Fruit fly (Drosophila melanogaster): Measurements from ENCODE around the gene CG6972.

Gene CG6972

DNA sequence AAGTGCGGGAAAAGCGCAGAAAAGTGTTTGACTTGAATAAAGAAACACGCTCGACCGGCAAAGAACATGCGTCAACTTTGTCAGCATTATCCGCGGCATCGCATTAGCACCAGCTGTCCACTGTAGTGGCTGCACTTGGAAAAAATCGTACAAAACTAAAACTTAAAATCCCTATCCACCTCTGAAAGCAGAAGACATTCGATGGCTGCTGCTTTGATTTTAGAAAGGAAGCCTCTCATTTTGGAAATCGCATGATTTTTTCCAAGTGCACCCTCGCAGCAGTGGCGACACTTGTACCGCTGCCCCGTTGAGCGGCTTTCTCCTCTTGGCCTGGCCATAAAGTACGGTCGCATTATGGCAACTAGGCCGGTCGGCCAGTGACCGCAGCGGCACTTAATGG, 37.5 kb upstream of the CG6972 start (continued):
- TF ChIP-seq CG10631 (GFP tag; optimal IDR thresholded peaks at IDR 0.05): peak; percentile 56
- no peak for TF ChIP-seq Eip93F (GFP tag; optimal IDR thresholded peaks at IDR 0.05)
- no peak for TF ChIP-seq spab (GFP tag; optimal IDR thresholded peaks at IDR 0.05)
- peak; percentile 92 for TF ChIP-seq CG8119 (GFP tag; IDR thresholded peaks at IDR 0.05)
- no peak for TF ChIP-seq dsx (GFP tag; optimal IDR thresholded peaks at IDR 0.05; ENCODE audit: poor library complexity, severe bottlenecking)
- TF ChIP-seq Hr38 (GFP tag; optimal IDR thresholded peaks at IDR 0.05): no peak
- TF ChIP-seq cyc (GFP tag; optimal IDR thresholded peaks at IDR 0.05): no peak
- peak; percentile 84 for TF ChIP-seq CG6163 (GFP tag; IDR thresholded peaks at IDR 0.05)
- peak; percentile 75 for TF ChIP-seq net (GFP tag; optimal IDR thresholded peaks at IDR 0.05)
- peak; percentile 94 for TF ChIP-seq CG32006 (GFP tag; optimal IDR thresholded peaks at IDR 0.05)
- peak; percentile 75 for TF ChIP-seq OdsH (GFP tag; optimal IDR thresholded peaks at IDR 0.05)

DNA sequence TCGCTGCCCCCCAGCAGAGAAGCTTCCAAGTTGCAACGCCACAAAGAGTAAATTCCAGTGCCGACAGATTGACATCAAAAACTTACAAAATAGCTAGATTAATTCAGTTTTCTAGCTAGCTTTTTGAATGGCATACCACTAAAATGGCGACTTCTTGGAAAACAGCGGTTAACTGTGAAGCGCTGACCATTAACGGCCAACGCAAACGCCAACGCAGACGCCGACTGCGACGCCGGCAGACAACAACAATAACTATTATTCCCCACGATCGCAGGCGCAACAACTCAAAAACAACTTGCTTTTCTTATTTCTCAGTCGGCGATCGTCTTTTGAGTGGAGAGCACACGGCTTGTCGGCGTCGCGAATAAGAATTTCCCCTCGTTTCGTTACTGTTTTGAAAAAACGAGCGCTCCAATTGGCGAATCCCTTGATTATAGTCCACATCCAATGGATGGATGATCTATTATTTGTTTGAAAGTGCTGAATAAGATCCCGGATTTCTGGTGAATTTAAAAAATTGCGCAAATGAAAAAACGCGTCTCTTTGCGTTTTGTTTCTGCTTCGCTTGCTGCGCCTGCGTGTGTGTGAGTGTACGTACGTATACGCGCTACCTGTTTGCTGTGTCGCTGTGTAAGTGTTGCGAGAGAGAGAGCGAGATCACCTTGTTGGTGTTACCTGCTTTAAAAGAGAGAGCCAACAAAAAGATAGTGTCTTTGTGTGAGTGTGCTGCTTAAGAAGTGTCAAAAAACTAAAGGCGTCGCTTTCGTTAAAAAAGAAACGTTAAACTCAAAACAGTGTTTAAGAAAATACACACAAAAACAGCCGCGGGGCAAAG, 35.1 kb upstream of the CG6972 start:
- TF ChIP-seq eg (GFP tag; IDR thresholded peaks at IDR 0.05) (0 out of 3 replicates have a peak, but pooled peaks have one; percentile 43), CG6854 (GFP tag; optimal IDR thresholded peaks at IDR 0.05) (no peak), Eip78C (GFP tag) (peak; percentile 70), salr (GFP tag; optimal IDR thresholded peaks at IDR 0.05) (no peak), dac (GFP tag; optimal IDR thresholded peaks at IDR 0.05) (no peak), CG1621 (tag; optimal IDR thresholded peaks at IDR 0.05) (peak; percentile 12), CG6276 (GFP tag; optimal IDR thresholded peaks at IDR 0.05) (no peak), CG6163 (GFP tag; IDR thresholded peaks at IDR 0.05) (peak; percentile 42; the same call in 1 of the 3 replicates), Eip75B (GFP tag; optimal IDR thresholded peaks at IDR 0.05) (peak; percentile 21), CG9139 (GFP tag; optimal IDR thresholded peaks at IDR 0.05) (peak; percentile 14), Ets96B (tag; optimal IDR thresholded peaks at IDR 0.05) (no peak), net (GFP tag; optimal IDR thresholded peaks at IDR 0.05) (no peak)

DNA sequence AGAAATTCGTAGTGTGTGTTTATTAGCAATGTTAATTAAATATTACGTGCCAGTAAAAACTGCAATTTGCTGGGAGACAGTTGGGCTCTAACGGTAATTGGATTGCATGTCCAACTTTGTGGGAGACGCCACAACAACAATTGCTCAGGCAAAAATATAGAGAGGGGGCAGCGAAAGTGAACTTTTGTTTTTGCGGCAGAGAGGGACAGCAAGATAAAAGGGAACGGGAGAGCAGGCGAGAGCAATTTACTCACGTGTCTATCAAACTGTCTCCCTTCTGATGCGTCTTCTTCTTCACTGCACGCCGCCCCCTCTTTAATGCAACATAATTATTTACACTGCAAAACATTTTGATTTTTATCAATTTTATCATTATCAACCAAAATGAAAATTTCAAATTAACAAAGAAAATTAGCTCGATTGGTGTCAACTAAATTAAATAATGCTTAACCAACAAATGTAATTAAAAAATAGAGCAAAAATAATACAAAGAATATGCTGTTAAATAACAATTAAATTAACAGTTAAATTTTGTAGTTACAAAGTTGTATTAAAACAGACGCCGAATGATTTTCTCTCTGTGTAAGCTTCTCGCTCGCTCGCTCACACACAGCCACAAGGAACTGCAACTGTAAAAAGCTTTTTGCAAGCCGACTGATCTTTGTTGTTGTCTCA, 34.4 kb upstream of the CG6972 start:
- TF ChIP-seq svp (GFP tag) (peak; percentile 98), lz (GFP tag; optimal IDR thresholded peaks at IDR 0.05) (peak; percentile 93), CG31627 (GFP tag; optimal IDR thresholded peaks at IDR 0.05) (peak; percentile 95), Ets96B (tag; optimal IDR thresholded peaks at IDR 0.05) (peak; percentile 97), Lpt (GFP tag; optimal IDR thresholded peaks at IDR 0.05) (peak; percentile 95), CG11762 (GFP tag; optimal IDR thresholded peaks at IDR 0.05; ENCODE audit: insufficient read depth) (peak; percentile 93), CG34406 (GFP tag; optimal IDR thresholded peaks at IDR 0.05) (peak; percentile 95), CG6792 (GFP tag; optimal IDR thresholded peaks at IDR 0.05) (peak; percentile 89), fd85E (GFP tag; optimal IDR thresholded peaks at IDR 0.05) (peak; percentile 76), Hr39 (GFP tag; optimal IDR thresholded peaks at IDR 0.05) (peak; percentile 95), Eip93F (GFP tag; optimal IDR thresholded peaks at IDR 0.05) (no peak), CG6854 (GFP tag; optimal IDR thresholded peaks at IDR 0.05) (peak; percentile 65), fd59A (GFP tag; optimal IDR thresholded peaks at IDR 0.05) (peak; percentile 93), Eip75B (GFP tag; optimal IDR thresholded peaks at IDR 0.05) (peak; percentile 92), net (GFP tag; optimal IDR thresholded peaks at IDR 0.05) (peak; percentile 93), CG16779 (tag; optimal IDR thresholded peaks at IDR 0.05) (peak; percentile 79), dac (GFP tag; optimal IDR thresholded peaks at IDR 0.05) (peak; percentile 77), esn (GFP tag; optimal IDR thresholded peaks at IDR 0.05) (peak; percentile 95), dsx (GFP tag; optimal IDR thresholded peaks at IDR 0.05; ENCODE audit: poor library complexity, severe bottlenecking) (peak; percentile 97), Hr38 (GFP tag; optimal IDR thresholded peaks at IDR 0.05) (no peak), CG11902 (GFP tag; optimal IDR thresholded peaks at IDR 0.05) (peak; percentile 89), topi (GFP tag; optimal IDR thresholded peaks at IDR 0.05) (peak; percentile 96), Met (GFP tag; optimal IDR thresholded peaks at IDR 0.05) (peak; percentile 95), CG32006 (GFP tag; optimal IDR thresholded peaks at IDR 0.05) (peak; percentile 97), cyc (GFP tag; optimal IDR thresholded peaks at IDR 0.05) (peak; percentile 89), CG1621 (tag; optimal IDR thresholded peaks at IDR 0.05) (peak; percentile 79), Gug (GFP tag; IDR thresholded peaks at IDR 0.05) (peak; percentile 87), vri (GFP tag; optimal IDR thresholded peaks at IDR 0.05) (peak; percentile 73), Sox102F (GFP tag; optimal IDR thresholded peaks at IDR 0.05) (peak; percentile 90), OdsH (GFP tag; optimal IDR thresholded peaks at IDR 0.05) (peak; percentile 95), CG3032 (tag; optimal IDR thresholded peaks at IDR 0.05) (peak; percentile 97), CG6276 (GFP tag; optimal IDR thresholded peaks at IDR 0.05) (peak; percentile 91), CG4318 (GFP tag; optimal IDR thresholded peaks at IDR 0.05) (peak; percentile 91), Sox15 (GFP tag; optimal IDR thresholded peaks at IDR 0.05) (peak; percentile 92), Ets21C (GFP tag; optimal IDR thresholded peaks at IDR 0.05) (peak; percentile 87)

All from whole organism, prepupa.